Fruit fly (Drosophila melanogaster): ENCODE measurements around the gene Lectin-galC1.

Lectin-galC1 gene

dm6 chr2L:19425765-19426329, 8.6 kb downstream of the Lectin-galC1 start (continued):
- TF ChIP-seq CG11247 (GFP tag; IDR thresholded peaks at IDR 0.05), result peak; percentile 60
- peak; percentile 38 for TF ChIP-seq pho (GFP tag; optimal IDR thresholded peaks at IDR 0.05)
- peak; percentile 82; the same call in 1 of the 3 replicates for TF ChIP-seq CG2199 (GFP tag; IDR thresholded peaks at IDR 0.05)
- TF ChIP-seq Hr51 (GFP tag; optimal IDR thresholded peaks at IDR 0.05), result peak; percentile 16 to 82
- TF ChIP-seq hth (optimal IDR thresholded peaks at IDR 0.05), result no peak
- TF ChIP-seq stc (GFP tag; IDR thresholded peaks at IDR 0.05), result peak; percentile 52; the same call in 1 of the 2 replicates
- TF ChIP-seq CG12236 (GFP tag; optimal IDR thresholded peaks at IDR 0.05), result no peak
- TF ChIP-seq BEAF-32 (GFP tag; optimal IDR thresholded peaks at IDR 0.05), result no peak
- TF ChIP-seq ATbp (GFP tag; optimal IDR thresholded peaks at IDR 0.05), result peak; percentile 60
- TF ChIP-seq cato (GFP tag; optimal IDR thresholded peaks at IDR 0.05; ENCODE audit: borderline replicate concordance), result peak; percentile 28
- TF ChIP-seq Fer2 (tag; optimal IDR thresholded peaks at IDR 0.05), result peak; percentile 32
- TF ChIP-seq CG8359 (GFP tag; optimal IDR thresholded peaks at IDR 0.05; ENCODE audit: borderline replicate concordance), result peak; percentile 11
- TF ChIP-seq Elba2 (GFP tag; optimal IDR thresholded peaks at IDR 0.05), result peak; percentile 89
- peak; percentile 42 for TF ChIP-seq shn (GFP tag; optimal IDR thresholded peaks at IDR 0.05)
- TF ChIP-seq Aef1 (GFP tag; IDR thresholded peaks at IDR 0.05), result peak; percentile 66
- TF ChIP-seq CG30431 (GFP tag; optimal IDR thresholded peaks at IDR 0.05), result peak; percentile 64
- peak; percentile 82 for TF ChIP-seq dysf (GFP tag; IDR thresholded peaks at IDR 0.05)
- no peak for TF ChIP-seq Spps (tag; optimal IDR thresholded peaks at IDR 0.05)
- TF ChIP-seq CG2889 (GFP tag; IDR thresholded peaks at IDR 0.05), result no peak
- TF ChIP-seq CG12942 (GFP tag; optimal IDR thresholded peaks at IDR 0.05), result peak; percentile 27
- no peak for TF ChIP-seq CG7271 (tag; optimal IDR thresholded peaks at IDR 0.05)
- TF ChIP-seq CG6854 (GFP tag; optimal IDR thresholded peaks at IDR 0.05), result peak; percentile 7
- peak; percentile 62; the same call in 1 of the 2 replicates for TF ChIP-seq seq (GFP tag; IDR thresholded peaks at IDR 0.05)
- peak; percentile 69 for TF ChIP-seq tgo (GFP tag; IDR thresholded peaks at IDR 0.05)
- TF ChIP-seq CG7357 (GFP tag; IDR thresholded peaks at IDR 0.05), result no peak
- TF ChIP-seq br (optimal IDR thresholded peaks at IDR 0.05), result no peak
- no peak for TF ChIP-seq zen2 (GFP tag; IDR thresholded peaks at IDR 0.05; ENCODE audit: partially characterized antibody)
- TF ChIP-seq CG18599 (GFP tag; optimal IDR thresholded peaks at IDR 0.05), result peak; percentile 80
- no peak for TF ChIP-seq Sry-δ (GFP tag; optimal IDR thresholded peaks at IDR 0.05)
- TF ChIP-seq ems (GFP tag; optimal IDR thresholded peaks at IDR 0.05), result no peak
- TF ChIP-seq pan (optimal IDR thresholded peaks at IDR 0.05), result no peak
- TF ChIP-seq pan (GFP tag; optimal IDR thresholded peaks at IDR 0.05 in 1 of 2, IDR thresholded peaks at IDR 0.05 in 1 of 2), result peak in 1 of 2 experiments; percentile 79
- peak; percentile 65 for TF ChIP-seq CG18619 (GFP tag; optimal IDR thresholded peaks at IDR 0.05)
- peak; percentile 93 for TF ChIP-seq CTCF (GFP tag; optimal IDR thresholded peaks at IDR 0.05)
- TF ChIP-seq CG16813 (GFP tag; IDR thresholded peaks at IDR 0.05; ENCODE audit: partially characterized antibody), result no peak
- TF ChIP-seq her (GFP tag; optimal IDR thresholded peaks at IDR 0.05), result peak; percentile 22
- peak in 1 of 2 experiments; percentile 66 for TF ChIP-seq Hr78 (GFP tag; optimal IDR thresholded peaks at IDR 0.05)
- peak; percentile 82 for TF ChIP-seq CG2712 (tag; optimal IDR thresholded peaks at IDR 0.05)
- 0 out of 3 replicates have a peak, but pooled peaks have one; percentile 32 for TF ChIP-seq so (GFP tag; IDR thresholded peaks at IDR 0.05)
- TF ChIP-seq ara (GFP tag; IDR thresholded peaks at IDR 0.05), result peak; percentile 70
- TF ChIP-seq sc (optimal IDR thresholded peaks at IDR 0.05), result no peak
- peak; percentile 14 for TF ChIP-seq sc (GFP tag; optimal IDR thresholded peaks at IDR 0.05)
- peak; percentile 44 for TF ChIP-seq slou (GFP tag; optimal IDR thresholded peaks at IDR 0.05)
- TF ChIP-seq Stat92E (GFP tag; optimal IDR thresholded peaks at IDR 0.05), result no peak
- TF ChIP-seq jigr1 (GFP tag; IDR thresholded peaks at IDR 0.05), result no peak
- peak; percentile 26 for TF ChIP-seq CG8281 (tag; optimal IDR thresholded peaks at IDR 0.05)
- peak; percentile 71 for TF ChIP-seq toy (GFP tag; IDR thresholded peaks at IDR 0.05)
- peak; percentile 58 for TF ChIP-seq pum (GFP tag; optimal IDR thresholded peaks at IDR 0.05)
- TF ChIP-seq CG11723 (GFP tag; optimal IDR thresholded peaks at IDR 0.05), result peak; percentile 49
- TF ChIP-seq Fer3 (tag; optimal IDR thresholded peaks at IDR 0.05), result peak; percentile 71
- TF ChIP-seq gro (GFP tag; optimal IDR thresholded peaks at IDR 0.05), result peak; percentile 27

All from whole organism, embryonic.